Fruit fly (Drosophila melanogaster): ENCODE measurements around the gene dop.

Gene dop

DNA sequence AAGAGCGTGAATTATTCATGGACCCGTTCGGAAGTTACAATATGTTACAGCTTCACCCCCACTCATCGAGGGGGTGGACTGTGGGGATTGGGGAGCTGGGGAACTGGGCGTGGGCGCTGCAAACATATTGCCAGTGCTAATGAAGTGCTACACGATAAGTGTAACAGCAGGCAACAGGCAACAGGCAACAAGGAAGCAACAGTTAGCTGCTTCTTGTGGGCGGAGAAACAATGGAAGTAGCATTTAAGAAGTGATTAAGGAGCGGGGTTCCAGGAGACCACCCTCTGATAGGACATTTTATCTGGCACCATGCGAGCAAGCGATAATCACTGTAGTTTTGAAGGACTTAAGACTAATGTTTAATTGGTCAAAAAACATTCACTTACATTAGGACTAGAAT, 24.5 kb upstream of the dop start:
- TF ChIP-seq zf30C (GFP tag; optimal IDR thresholded peaks at IDR 0.05) (no peak), scrt (GFP tag; optimal IDR thresholded peaks at IDR 0.05) (peak; percentile 94), CG3407 (GFP tag; optimal IDR thresholded peaks at IDR 0.05) (no peak), zen (tag; optimal IDR thresholded peaks at IDR 0.05) (peak; percentile 51), abd-A (tag; optimal IDR thresholded peaks at IDR 0.05) (peak; percentile 40)

DNA sequence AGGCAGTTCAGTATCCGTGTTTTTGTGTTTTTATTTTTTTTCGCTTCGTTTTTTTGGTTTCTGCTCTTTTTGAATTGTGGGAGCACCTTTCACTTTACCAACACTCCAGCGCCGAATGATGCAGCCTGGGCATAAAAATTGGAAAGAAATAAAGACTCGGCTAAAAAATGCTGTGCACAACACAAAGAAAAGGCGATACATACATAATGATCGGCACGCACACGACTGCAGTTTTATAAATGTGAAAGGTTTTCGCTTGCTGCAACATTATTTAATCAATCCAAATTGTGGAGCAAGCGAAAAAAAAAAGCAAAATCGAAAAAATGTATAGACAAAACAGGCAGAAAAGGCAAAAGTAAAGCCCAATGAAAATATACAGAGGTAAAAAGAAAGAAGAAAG, 22.8 kb upstream of the dop start:
- TF ChIP-seq CG8944 (GFP tag; optimal IDR thresholded peaks at IDR 0.05): no peak
- TF ChIP-seq CG1603 (tag; optimal IDR thresholded peaks at IDR 0.05): no peak
- no peak for TF ChIP-seq CG17612 (GFP tag; IDR thresholded peaks at IDR 0.05)

DNA sequence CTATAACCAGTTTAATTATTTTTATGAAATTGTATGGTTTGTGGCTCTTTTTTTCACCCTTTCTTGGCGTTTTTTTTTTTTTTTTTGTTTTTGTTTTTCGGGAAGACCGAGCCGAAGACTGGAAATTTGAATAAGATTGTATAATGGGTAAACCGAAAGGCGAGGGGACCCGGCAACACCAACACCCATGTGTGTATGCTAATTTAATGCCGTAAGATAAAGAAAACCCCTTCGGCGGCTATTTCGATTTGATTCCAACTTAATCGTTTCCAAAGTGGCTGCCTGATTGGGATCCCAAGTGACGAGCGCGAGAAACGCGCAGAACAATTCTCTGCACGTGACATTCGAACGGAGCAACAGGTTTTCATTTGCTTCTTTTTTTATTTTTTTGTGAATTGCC, 22.3 kb upstream of the dop start:
- TF ChIP-seq pros (GFP tag; optimal IDR thresholded peaks at IDR 0.05) (peak; percentile 93), Dbx (GFP tag; IDR thresholded peaks at IDR 0.05) (no peak), CG12659 (GFP tag; optimal IDR thresholded peaks at IDR 0.05) (no peak), chinmo (GFP tag; IDR thresholded peaks at IDR 0.05; ENCODE audit: partially characterized antibody) (0 out of 4 replicates have a peak, but pooled peaks have one; percentile 5), abd-A (tag; optimal IDR thresholded peaks at IDR 0.05) (peak; percentile 55), kni (GFP tag; optimal IDR thresholded peaks at IDR 0.05) (peak; percentile 10), sqz (GFP tag; optimal IDR thresholded peaks at IDR 0.05) (peak; percentile 62), cwo (GFP tag; optimal IDR thresholded peaks at IDR 0.05) (peak; percentile 62), CG13894 (tag; optimal IDR thresholded peaks at IDR 0.05) (no peak), sens (GFP tag) (peak; percentile 16), CG9437 (GFP tag; optimal IDR thresholded peaks at IDR 0.05) (no peak), CG14667 (GFP tag; IDR thresholded peaks at IDR 0.05) (no peak), CG2889 (GFP tag; IDR thresholded peaks at IDR 0.05) (no peak), vvl (GFP tag; IDR thresholded peaks at IDR 0.05) (peak; percentile 91), zfh2 (GFP tag; optimal IDR thresholded peaks at IDR 0.05) (no peak), Pdp1 (GFP tag; optimal IDR thresholded peaks at IDR 0.05) (peak in 1 of 2 experiments; percentile 76)

DNA sequence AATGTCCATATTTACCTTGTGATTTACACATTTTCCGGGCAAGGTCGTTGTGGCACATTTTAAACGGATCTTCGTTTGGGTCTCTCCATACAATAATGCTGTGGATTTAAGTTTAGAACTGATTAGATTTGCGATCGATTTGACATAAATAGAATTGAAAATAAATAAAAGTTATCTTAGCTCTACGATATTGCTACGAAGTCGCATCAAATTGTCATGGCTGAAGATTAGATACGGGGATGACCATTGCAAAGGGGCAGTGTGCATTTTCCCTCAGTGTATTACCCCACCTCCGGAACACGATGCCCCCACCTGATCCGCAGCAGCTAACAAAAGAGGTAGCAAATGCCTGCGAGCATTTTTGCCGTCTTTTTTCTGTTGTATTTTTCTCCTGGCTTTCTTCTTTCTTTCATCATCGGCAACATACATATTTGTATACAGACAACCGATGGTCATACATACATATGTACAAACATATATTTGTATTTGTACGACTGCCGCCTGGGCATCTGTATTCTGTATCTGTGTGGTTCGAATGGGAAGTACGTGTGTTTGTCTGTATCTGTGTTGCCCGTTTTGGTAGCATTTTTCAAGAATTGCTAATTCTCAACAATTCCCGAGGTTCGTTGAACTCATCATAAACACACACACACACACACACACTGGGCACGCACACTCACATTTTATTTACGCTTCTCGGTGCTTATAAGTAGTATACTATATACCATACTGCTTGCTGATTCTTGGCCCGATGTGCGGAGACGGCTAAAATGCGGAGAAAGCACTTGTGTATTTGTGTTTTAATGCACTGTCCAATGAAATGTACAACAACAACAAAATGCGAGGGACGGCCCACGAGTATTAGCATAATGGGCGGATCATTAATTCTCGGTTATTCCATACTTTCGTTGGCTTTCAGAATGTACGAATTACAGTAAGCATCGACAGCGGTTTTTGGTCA, 21.1 kb upstream of the dop start:
- no peak for TF ChIP-seq fru (optimal IDR thresholded peaks at IDR 0.05)
- TF ChIP-seq CG2202 (tag; optimal IDR thresholded peaks at IDR 0.05): no peak
- no peak for TF ChIP-seq slbo (GFP tag; IDR thresholded peaks at IDR 0.05)
- no peak for TF ChIP-seq Pdp1 (GFP tag; optimal IDR thresholded peaks at IDR 0.05)
- TF ChIP-seq Sox100B (GFP tag; optimal IDR thresholded peaks at IDR 0.05): no peak
- no peak for TF ChIP-seq CG13123 (GFP tag; optimal IDR thresholded peaks at IDR 0.05)
- no peak for TF ChIP-seq CG2678 (tag; optimal IDR thresholded peaks at IDR 0.05)
- 0 out of 3 replicates have a peak, but pooled peaks have one; percentile 12 for TF ChIP-seq Opbp (GFP tag; IDR thresholded peaks at IDR 0.05; ENCODE audit: partially characterized antibody)
- TF ChIP-seq CG6813 (GFP tag; optimal IDR thresholded peaks at IDR 0.05): no peak
- peak; percentile 8 for TF ChIP-seq CG10979 (tag; optimal IDR thresholded peaks at IDR 0.05)
- TF ChIP-seq CG12071 (GFP tag; optimal IDR thresholded peaks at IDR 0.05): no peak
- TF ChIP-seq CG32772 (GFP tag; IDR thresholded peaks at IDR 0.05): no peak
- TF ChIP-seq mam (GFP tag; optimal IDR thresholded peaks at IDR 0.05): no peak
- TF ChIP-seq E2f1 (GFP tag; IDR thresholded peaks at IDR 0.05): no peak
- TF ChIP-seq lab (GFP tag; optimal IDR thresholded peaks at IDR 0.05): peak; percentile 12
- TF ChIP-seq cas (GFP tag; IDR thresholded peaks at IDR 0.05): no peak
- TF ChIP-seq CG18764 (GFP tag; optimal IDR thresholded peaks at IDR 0.05): no peak
- TF ChIP-seq Ssrp (tag; optimal IDR thresholded peaks at IDR 0.05): no peak
- TF ChIP-seq tin (GFP tag; optimal IDR thresholded peaks at IDR 0.05): no peak
- TF ChIP-seq MBD-R2 (GFP tag; IDR thresholded peaks at IDR 0.05): no peak
- no peak for TF ChIP-seq CG3163 (GFP tag; optimal IDR thresholded peaks at IDR 0.05)
- TF ChIP-seq D19B (GFP tag; optimal IDR thresholded peaks at IDR 0.05): no peak
- TF ChIP-seq CG3407 (GFP tag; optimal IDR thresholded peaks at IDR 0.05): no peak

Data from whole organism, embryonic.